Fruit fly (Drosophila melanogaster) whole organism, embryonic: ENCODE results near the gene CG5003.

Experiments
- Bteb2 ChIP-seq: fragments of 200-800 bp; sonication (Bioruptor generic); optimal IDR thresholded peaks from 2 replicates; lab custom pipeline; 2016; ENCODE audit warnings: missing biosample characterization, missing genetic modification characterization
- CG13287 ChIP-seq: fragments of 200-800 bp; sonication (Bioruptor generic); IDR thresholded peaks from 2 replicates; pipeline ENCODE4 v1.3.6; 2022; ENCODE audit warnings: missing biosample characterization, missing genetic modification characterization; ENCODE audit not compliant: partially characterized antibody
- CG14050 ChIP-seq: fragments of 200-800 bp; sonication (Bioruptor generic); IDR thresholded peaks from 3 replicates; pipeline ENCODE4 v1.3.6; 2022; ENCODE audit warnings: missing biosample characterization, missing genetic modification characterization
- CG14710 ChIP-seq: fragments of 200-800 bp; sonication (Bioruptor generic); optimal IDR thresholded peaks from 3 replicates; lab custom pipeline; 2019; ENCODE audit warnings: missing biosample characterization, mild to moderate bottlenecking, missing genetic modification characterization, moderate library complexity
- CG15479 ChIP-seq: fragments of 200-800 bp; sonication (Bioruptor generic); optimal IDR thresholded peaks from 3 replicates; lab custom pipeline; 2019; ENCODE audit warnings: missing biosample characterization, mild to moderate bottlenecking, missing genetic modification characterization, moderate library complexity
- CG15514 ChIP-seq: fragments of 200-800 bp; sonication (Bioruptor generic); optimal IDR thresholded peaks from 3 replicates; lab custom pipeline; 2017; ENCODE audit warnings: missing biosample characterization, missing genetic modification characterization, mild to moderate bottlenecking, moderate library complexity, missing genetic modification reagents
- CG17361 ChIP-seq: fragments of 200-800 bp; sonication (Bioruptor generic); IDR thresholded peaks from 3 replicates; pipeline ENCODE4 v1.3.6; 2022; ENCODE audit warnings: missing biosample characterization, missing genetic modification characterization
- CG2199 ChIP-seq: fragments of 200-800 bp; sonication (Bioruptor generic); IDR thresholded peaks from 3 replicates; pipeline ENCODE4 v1.3.6; 2022; ENCODE audit warnings: missing biosample characterization, missing genetic modification characterization
- CG30431 ChIP-seq: fragments of 200-800 bp; sonication (Bioruptor generic); optimal IDR thresholded peaks from 2 replicates; lab custom pipeline; 2017; ENCODE audit warnings: missing biosample characterization, missing genetic modification characterization
- CG33557 ChIP-seq: fragments of 200-800 bp; sonication (Bioruptor generic); optimal IDR thresholded peaks from 2 replicates; lab custom pipeline; 2019; ENCODE audit warnings: missing biosample characterization, mild to moderate bottlenecking, missing genetic modification characterization, moderate library complexity
- CG3847 ChIP-seq: fragments of 200-800 bp; sonication (Bioruptor generic); IDR thresholded peaks from 2 replicates; pipeline ENCODE4 v1.3.6; 2022; ENCODE audit warnings: missing biosample characterization, missing genetic modification characterization
- CG3995 ChIP-seq: fragments of 200-800 bp; sonication (Bioruptor generic); optimal IDR thresholded peaks from 3 replicates; lab custom pipeline; 2016; ENCODE audit warnings: missing biosample characterization, missing genetic modification characterization
- CG4282 ChIP-seq: fragments of 200-800 bp; sonication (Bioruptor generic); optimal IDR thresholded peaks from 2 replicates; lab custom pipeline; 2016; ENCODE audit warnings: missing biosample characterization, missing genetic modification characterization
- CG6813 ChIP-seq: fragments of 200-800 bp; sonication (Bioruptor generic); optimal IDR thresholded peaks from 2 replicates; lab custom pipeline; 2017; ENCODE audit warnings: missing biosample characterization, missing genetic modification characterization, mild to moderate bottlenecking, moderate library complexity, missing genetic modification reagents
- CG7271 ChIP-seq: fragments of 200-800 bp; sonication (Bioruptor generic); optimal IDR thresholded peaks from 2 replicates; lab custom pipeline; 2018; ENCODE audit warnings: missing biosample characterization, mild to moderate bottlenecking, missing genetic modification characterization, moderate library complexity
- CG7786 ChIP-seq: fragments of 200-800 bp; sonication (Bioruptor generic); optimal IDR thresholded peaks from 2 replicates; lab custom pipeline; 2016; ENCODE audit warnings: missing biosample characterization, missing genetic modification characterization
- CG8290 ChIP-seq, 3 experiments: fragments of 200-800 bp; sonication (Bioruptor generic); optimal IDR thresholded peaks; 2 replicates each; lab custom pipeline; 2016 to 2019; ENCODE audit warnings: missing biosample characterization in 3 of 3, missing genetic modification characterization in 3 of 3, mild to moderate bottlenecking in 2 of 3, moderate library complexity in 1 of 3
- CHES-1-like ChIP-seq: fragments of 200-800 bp; sonication (Bioruptor generic); optimal IDR thresholded peaks from 2 replicates; lab custom pipeline; 2016; ENCODE audit warnings: missing biosample characterization, missing genetic modification characterization
- Chrac-16 ChIP-seq: fragments of 200-800 bp; sonication (Bioruptor generic); optimal IDR thresholded peaks from 3 replicates; lab custom pipeline; 2016; ENCODE audit warnings: missing biosample characterization, missing genetic modification characterization
- CoRest ChIP-seq: fragments of 200-800 bp; sonication (Bioruptor generic); optimal IDR thresholded peaks from 3 replicates; lab custom pipeline; 2018; ENCODE audit warnings: missing biosample characterization, mild to moderate bottlenecking, missing genetic modification characterization, moderate library complexity
- Doc2 ChIP-seq: fragments of 200-800 bp; sonication (Bioruptor generic); IDR thresholded peaks from 2 replicates; pipeline ENCODE4 v1.3.6; 2022; ENCODE audit warnings: missing biosample characterization, missing genetic modification characterization
- ERR ChIP-seq: fragments of 200-800 bp; sonication (Bioruptor generic); optimal IDR thresholded peaks from 2 replicates; lab custom pipeline; 2016; ENCODE audit warnings: missing biosample characterization, missing genetic modification characterization
- HLH54F ChIP-seq: fragments of 200-800 bp; sonication (Bioruptor generic); optimal IDR thresholded peaks from 3 replicates; lab custom pipeline; 2016; ENCODE audit warnings: missing biosample characterization, missing genetic modification characterization
- Hey ChIP-seq: fragments of 200-800 bp; sonication (Bioruptor generic); optimal IDR thresholded peaks from 3 replicates; lab custom pipeline; 2018; ENCODE audit warnings: missing biosample characterization, mild to moderate bottlenecking, missing genetic modification characterization
- Myb ChIP-seq: fragments of 200-800 bp; sonication (Bioruptor generic); optimal IDR thresholded peaks from 2 replicates; lab custom pipeline; 2016; ENCODE audit warnings: missing biosample characterization, missing genetic modification characterization
- Oaz ChIP-seq: fragments of 200-800 bp; sonication (Bioruptor generic); IDR thresholded peaks from 2 replicates; pipeline ENCODE4 v1.3.6; 2022; ENCODE audit warnings: missing biosample characterization, missing genetic modification characterization
- Ptx1 ChIP-seq: fragments of 200-800 bp; sonication (Bioruptor generic); IDR thresholded peaks from 2 replicates; pipeline ENCODE4 v1.3.6; 2022; ENCODE audit warnings: missing biosample characterization, missing genetic modification characterization
- Rfx ChIP-seq: fragments of 200-800 bp; sonication (Bioruptor generic); IDR thresholded peaks from 2 replicates; pipeline ENCODE4 v1.3.6; 2022; ENCODE audit warnings: missing biosample characterization, missing genetic modification characterization
- Sry-β ChIP-seq: fragments of 200-800 bp; sonication (Bioruptor generic); optimal IDR thresholded peaks from 2 replicates; lab custom pipeline; 2018; ENCODE audit warnings: missing biosample characterization, mild to moderate bottlenecking, missing genetic modification characterization, moderate library complexity
- Sry-δ ChIP-seq: fragments of 200-800 bp; sonication (Bioruptor generic); optimal IDR thresholded peaks from 2 replicates; lab custom pipeline; 2016; ENCODE audit warnings: missing biosample characterization, missing genetic modification characterization
- Tbp ChIP-seq: fragments of >200 bp; optimal IDR thresholded peaks from 2 replicates; lab custom pipeline; 2018; ENCODE audit warnings: missing biosample characterization, missing genetic modification characterization
- ash1 ChIP-seq: fragments of 200-800 bp; sonication (Bioruptor generic); optimal IDR thresholded peaks from 2 replicates; lab custom pipeline; 2018; ENCODE audit warnings: missing biosample characterization, mild to moderate bottlenecking, missing genetic modification characterization
- ato ChIP-seq: fragments of 200-800 bp; sonication (Bioruptor generic); IDR thresholded peaks from 2 replicates; pipeline ENCODE4 v1.3.6; 2022; ENCODE audit warnings: missing biosample characterization, missing genetic modification characterization; ENCODE audit not compliant: partially characterized antibody
- bowl ChIP-seq: fragments of 200-800 bp; sonication (Bioruptor generic); IDR thresholded peaks from 2 replicates; pipeline ENCODE4 v1.3.6; 2022; ENCODE audit warnings: missing biosample characterization, missing genetic modification characterization
- croc ChIP-seq: fragments of 200-800 bp; sonication (Bioruptor generic); conservative IDR thresholded peaks from 3 replicates; pipeline ENCODE4 v1.3.6; 2022; ENCODE audit warnings: missing biosample characterization, missing genetic modification characterization
- dmrt11E ChIP-seq: fragments of 200-800 bp; sonication (Bioruptor generic); optimal IDR thresholded peaks from 3 replicates; lab custom pipeline; 2018; ENCODE audit warnings: missing biosample characterization, mild to moderate bottlenecking, missing genetic modification characterization, moderate library complexity
- dpn ChIP-seq, 2 experiments: fragments of 200-800 bp; sonication (Bioruptor generic); optimal IDR thresholded peaks; 3 replicates each; lab custom pipeline; 2016; ENCODE audit warnings: missing biosample characterization in 2 of 2, missing genetic modification characterization in 2 of 2
- en ChIP-seq: fragments of 200-800 bp; sonication (Bioruptor generic); optimal IDR thresholded peaks from 2 replicates; lab custom pipeline; 2016; ENCODE audit warnings: missing biosample characterization, missing genetic modification characterization
- ewg ChIP-seq: fragments of 200-800 bp; sonication (Bioruptor generic); optimal IDR thresholded peaks from 3 replicates; lab custom pipeline; 2017; ENCODE audit warnings: mild to moderate bottlenecking, missing biosample characterization, missing genetic modification reagents, missing genetic modification characterization
- gcm ChIP-seq: fragments of 200-800 bp; sonication (Bioruptor generic); optimal IDR thresholded peaks from 2 replicates; lab custom pipeline; 2019; ENCODE audit warnings: missing biosample characterization, mild to moderate bottlenecking, missing genetic modification characterization, moderate library complexity
- gfzf ChIP-seq: fragments of 200-800 bp; sonication (Bioruptor generic); optimal IDR thresholded peaks from 2 replicates; lab custom pipeline; 2016; ENCODE audit warnings: missing biosample characterization, mild to moderate bottlenecking, missing genetic modification characterization, moderate library complexity
- hb ChIP-seq: fragments of 200-800 bp; sonication (Bioruptor generic); IDR thresholded peaks from 3 replicates; pipeline ENCODE4 v1.3.6; 2022; ENCODE audit warnings: missing biosample characterization, missing genetic modification characterization; ENCODE audit not compliant: partially characterized antibody
- ind ChIP-seq: fragments of 200-800 bp; sonication (Bioruptor generic); optimal IDR thresholded peaks from 3 replicates; lab custom pipeline; 2016; ENCODE audit warnings: missing biosample characterization, missing genetic modification characterization
- jumu ChIP-seq: fragments of 200-800 bp; sonication (Bioruptor generic); optimal IDR thresholded peaks from 3 replicates; lab custom pipeline; 2016; ENCODE audit warnings: missing biosample characterization, missing genetic modification characterization
- ken ChIP-seq: fragments of 200-800 bp; sonication (Bioruptor generic); IDR thresholded peaks from 3 replicates; pipeline ENCODE4 v1.3.6; 2022; ENCODE audit warnings: missing biosample characterization, missing genetic modification characterization
- kni ChIP-seq: fragments of 200-800 bp; sonication (Bioruptor generic); optimal IDR thresholded peaks from 3 replicates; lab custom pipeline; 2017; ENCODE audit warnings: mild to moderate bottlenecking, missing biosample characterization, missing genetic modification reagents, missing genetic modification characterization
- psq ChIP-seq: fragments of 200-800 bp; sonication (Bioruptor generic); optimal IDR thresholded peaks from 2 replicates; lab custom pipeline; 2017; ENCODE audit warnings: missing biosample characterization, missing genetic modification characterization
- tna ChIP-seq: fragments of 200-800 bp; sonication (Bioruptor generic); IDR thresholded peaks from 2 replicates; pipeline ENCODE4 v1.3.6; 2022; ENCODE audit warnings: missing biosample characterization, missing genetic modification characterization; ENCODE audit not compliant: partially characterized antibody

Gene CG5003

dm6 chr3R:27937752-27938694 is 21.7 kb upstream of the CG5003 start, which contains the start of the genes NSD and BOD1 (continued):
- TF ChIP-seq CG8290 (GFP tag; optimal IDR thresholded peaks at IDR 0.05; lab: Kevin White, UChicago), result no peak
- TF ChIP-seq CG8290 (tag; optimal IDR thresholded peaks at IDR 0.05; lab: Kevin White, UChicago), result no peak
- no peak for TF ChIP-seq en (GFP tag; lab: Kevin White, UChicago)
- peak; percentile 44 for TF ChIP-seq dmrt11E (tag; lab: Kevin White, UChicago)
- TF ChIP-seq CG15479 (GFP tag; lab: Kevin White, UChicago), result no peak
- TF ChIP-seq Sry-δ, result peak; percentile 88
- TF ChIP-seq Rfx (GFP tag; lab: Robert Waterston, UW), result peak; percentile 90
- TF ChIP-seq CG13287 (GFP tag; lab: Robert Waterston, UW), result peak; percentile 85
- TF ChIP-seq ewg (GFP tag; lab: Kevin White, UChicago), result peak; percentile 31
- peak; percentile 61 for TF ChIP-seq CG14710 (tag; lab: Kevin White, UChicago)
- TF ChIP-seq psq (GFP tag; lab: Kevin White, UChicago), result no peak
- TF ChIP-seq jumu (GFP tag; lab: Kevin White, UChicago), result peak; percentile 6
- TF ChIP-seq ato (GFP tag; lab: Robert Waterston, UW), result peak; percentile 96
- peak; percentile 90 for TF ChIP-seq Sry-β (GFP tag; lab: Kevin White, UChicago)
- no peak for TF ChIP-seq ash1 (GFP tag; lab: Kevin White, UChicago)
- no peak for TF ChIP-seq CHES-1-like (GFP tag; lab: Kevin White, UChicago)
- peak; percentile 61 for TF ChIP-seq CoRest (tag; lab: Kevin White, UChicago)
- no peak for TF ChIP-seq ERR (GFP tag; lab: Kevin White, UChicago)
- TF ChIP-seq Tbp, result no peak
- TF ChIP-seq CG6813 (GFP tag; lab: Kevin White, UChicago), result peak; percentile 21
- peak; percentile 50 for TF ChIP-seq CG4282
- no peak for TF ChIP-seq CG33557 (GFP tag; lab: Kevin White, UChicago)
- peak; percentile 43; the same call in 2 of the 3 replicates for TF ChIP-seq CG14050 (GFP tag; lab: Robert Waterston, UW)
- peak; percentile 12 for TF ChIP-seq HLH54F (GFP tag; lab: Kevin White, UChicago)
- TF ChIP-seq ken, result peak; percentile 82
- peak; percentile 33; the same call in 2 of the 3 replicates for TF ChIP-seq croc
- peak; percentile 72 for TF ChIP-seq Ptx1 (GFP tag; lab: Robert Waterston, UW)
- no peak for TF ChIP-seq CG2199 (GFP tag; lab: Robert Waterston, UW)
- TF ChIP-seq hb, result peak; percentile 96
- TF ChIP-seq Bteb2, result no peak
- peak; percentile 87; the same call in 2 of the 3 replicates for TF ChIP-seq CG17361 (GFP tag; lab: Robert Waterston, UW)
- peak; percentile 44 for TF ChIP-seq Myb (GFP tag; lab: Kevin White, UChicago)
- TF ChIP-seq Oaz, result peak; percentile 17; the same call in 1 of the 2 replicates
- TF ChIP-seq kni (GFP tag; lab: Kevin White, UChicago), result no peak
- peak; percentile 62 for TF ChIP-seq CG3847 (GFP tag; lab: Robert Waterston, UW)
- peak; percentile 13 for TF ChIP-seq gfzf
- TF ChIP-seq bowl (GFP tag; lab: Robert Waterston, UW), result no peak
- TF ChIP-seq CG3995 (GFP tag; lab: Kevin White, UChicago), result no peak
- TF ChIP-seq Doc2, result no peak
- peak; percentile 52 for TF ChIP-seq ind (GFP tag; lab: Kevin White, UChicago)
- peak; percentile 23 for TF ChIP-seq Chrac-16 (GFP tag; lab: Kevin White, UChicago)
- no peak for TF ChIP-seq CG7786 (GFP tag; lab: Kevin White, UChicago)
- TF ChIP-seq tna, result peak; percentile 92
- peak in 1 of 2 experiments; percentile 47 for TF ChIP-seq dpn (GFP tag; optimal IDR thresholded peaks at IDR 0.05; lab: Kevin White, UChicago)
- TF ChIP-seq Hey (tag; lab: Kevin White, UChicago), result no peak
- peak; percentile 64 for TF ChIP-seq CG15514 (GFP tag; lab: Kevin White, UChicago)
- TF ChIP-seq CG7271 (tag; lab: Kevin White, UChicago), result no peak
- peak; percentile 33 for TF ChIP-seq CG30431 (GFP tag; lab: Kevin White, UChicago)
- no peak for TF ChIP-seq gcm
